Fruit fly (Drosophila melanogaster) whole organism, embryonic: Measurements from ENCODE around the gene Sc2.

Experiments
- Asciz ChIP-seq: fragments of 200-800 bp; sonication (Bioruptor generic); optimal IDR thresholded peaks from 2 replicates; lab custom pipeline; 2017; ENCODE audit warnings: missing biosample characterization, mild to moderate bottlenecking, missing genetic modification characterization, missing genetic modification reagents
- Awh ChIP-seq: fragments of 200-800 bp; sonication (Bioruptor generic); IDR thresholded peaks from 2 replicates; pipeline ENCODE4, ENCODE4 v1.3.6; 2022; ENCODE audit warnings: missing biosample characterization, missing genetic modification characterization
- CG10543 ChIP-seq: fragments of 200-800 bp; sonication (Bioruptor generic); optimal IDR thresholded peaks from 3 replicates; lab custom pipeline; 2017; ENCODE audit warnings: missing biosample characterization, mild to moderate bottlenecking, missing genetic modification characterization, moderate library complexity
- CG14014 ChIP-seq: fragments of 200-800 bp; sonication (Bioruptor generic); IDR thresholded peaks from 2 replicates; pipeline ENCODE4 v1.3.6; 2022; ENCODE audit warnings: missing biosample characterization, missing genetic modification characterization
- CG14050 ChIP-seq: fragments of 200-800 bp; sonication (Bioruptor generic); IDR thresholded peaks from 3 replicates; pipeline ENCODE4 v1.3.6; 2022; ENCODE audit warnings: missing biosample characterization, missing genetic modification characterization
- CG16815 ChIP-seq: fragments of 200-800 bp; sonication (Bioruptor generic); optimal IDR thresholded peaks from 3 replicates; lab custom pipeline; 2017; ENCODE audit warnings: missing biosample characterization, mild to moderate bottlenecking, missing genetic modification characterization
- CG17829 ChIP-seq: fragments of 200-800 bp; optimal IDR thresholded peaks from 2 replicates; lab custom pipeline; 2019; ENCODE audit warnings: missing biosample characterization, mild to moderate bottlenecking, missing genetic modification characterization, moderate library complexity
- CG18599 ChIP-seq: fragments of 200-800 bp; sonication (Bioruptor generic); optimal IDR thresholded peaks from 3 replicates; lab custom pipeline; 2017; ENCODE audit warnings: missing biosample characterization, missing genetic modification characterization, mild to moderate bottlenecking, moderate library complexity, missing genetic modification reagents
- CG2199 ChIP-seq: fragments of 200-800 bp; sonication (Bioruptor generic); IDR thresholded peaks from 3 replicates; pipeline ENCODE4 v1.3.6; 2022; ENCODE audit warnings: missing biosample characterization, missing genetic modification characterization
- CG3163 ChIP-seq: fragments of 200-800 bp; sonication (Bioruptor generic); optimal IDR thresholded peaks from 3 replicates; lab custom pipeline; 2016; ENCODE audit warnings: missing biosample characterization, missing genetic modification characterization
- CG33557 ChIP-seq: fragments of 200-800 bp; sonication (Bioruptor generic); optimal IDR thresholded peaks from 2 replicates; lab custom pipeline; 2019; ENCODE audit warnings: missing biosample characterization, mild to moderate bottlenecking, missing genetic modification characterization, moderate library complexity
- CG4617 ChIP-seq: fragments of 200-800 bp; sonication (Bioruptor generic); optimal IDR thresholded peaks from 3 replicates; lab custom pipeline; 2016; ENCODE audit warnings: missing biosample characterization, missing genetic modification characterization, borderline replicate concordance
- CG6254 ChIP-seq: fragments of 200-800 bp; sonication (Bioruptor generic); optimal IDR thresholded peaks from 3 replicates; lab custom pipeline; 2017; ENCODE audit warnings: mild to moderate bottlenecking, missing biosample characterization, missing genetic modification reagents, missing genetic modification characterization
- CG6683 ChIP-seq: fragments of 200-800 bp; sonication (Bioruptor generic); optimal IDR thresholded peaks from 2 replicates; lab custom pipeline; 2017; ENCODE audit warnings: missing biosample characterization, mild to moderate bottlenecking, missing genetic modification characterization, missing genetic modification reagents
- CG6689 ChIP-seq: fragments of 200-800 bp; sonication (Bioruptor generic); IDR thresholded peaks from 2 replicates; pipeline ENCODE4 v1.3.6; 2022; ENCODE audit warnings: missing biosample characterization, missing genetic modification characterization
- CG6791 ChIP-seq: fragments of 200-800 bp; sonication (Bioruptor generic); IDR thresholded peaks from 3 replicates; pipeline ENCODE4 v1.3.6; 2022; ENCODE audit warnings: missing biosample characterization, missing genetic modification characterization; ENCODE audit not compliant: partially characterized antibody
- CG9609 ChIP-seq: fragments of 200-800 bp; sonication (Bioruptor generic); optimal IDR thresholded peaks from 3 replicates; lab custom pipeline; 2016; ENCODE audit warnings: missing biosample characterization, missing genetic modification characterization
- Chrac-16 ChIP-seq: fragments of 200-800 bp; sonication (Bioruptor generic); optimal IDR thresholded peaks from 3 replicates; lab custom pipeline; 2016; ENCODE audit warnings: missing biosample characterization, missing genetic modification characterization
- Dp ChIP-seq: fragments of 200-800 bp; sonication (Bioruptor generic); optimal IDR thresholded peaks from 2 replicates; lab custom pipeline; 2018; ENCODE audit warnings: missing biosample characterization, mild to moderate bottlenecking, missing genetic modification characterization, moderate library complexity
- HLH3B ChIP-seq: fragments of 200-800 bp; sonication (Bioruptor generic); IDR thresholded peaks from 2 replicates; pipeline ENCODE4 v1.3.6; 2022; ENCODE audit warnings: missing biosample characterization, missing genetic modification characterization
- HmgD ChIP-seq: fragments of 200-800 bp; sonication (Bioruptor generic); optimal IDR thresholded peaks from 3 replicates; lab custom pipeline; 2016; ENCODE audit warnings: missing biosample characterization, missing genetic modification characterization
- HmgZ ChIP-seq: fragments of 200-800 bp; sonication (Bioruptor generic); optimal IDR thresholded peaks from 2 replicates; lab custom pipeline; 2018; ENCODE audit warnings: missing biosample characterization, mild to moderate bottlenecking, missing genetic modification characterization
- Lim3 ChIP-seq: fragments of 200-800 bp; sonication (Bioruptor generic); IDR thresholded peaks from 2 replicates; pipeline ENCODE4 v1.3.6; 2022; ENCODE audit warnings: missing biosample characterization, missing genetic modification characterization
- Mrtf ChIP-seq: fragments of 200-800 bp; sonication (Bioruptor generic); IDR thresholded peaks from 3 replicates; pipeline ENCODE4 v1.3.6; 2022; ENCODE audit warnings: missing biosample characterization, missing genetic modification characterization
- NFAT ChIP-seq: fragments of 200-800 bp; sonication (Bioruptor generic); IDR thresholded peaks from 2 replicates; pipeline ENCODE4 v1.3.6; 2022; ENCODE audit warnings: missing biosample characterization, missing genetic modification characterization
- Neu2 ChIP-seq: fragments of 200-800 bp; sonication (Bioruptor generic); optimal IDR thresholded peaks from 3 replicates; lab custom pipeline; 2016; ENCODE audit warnings: missing biosample characterization, missing genetic modification characterization, borderline replicate concordance
- NfI ChIP-seq: fragments of 200-800 bp; sonication (Bioruptor generic); optimal IDR thresholded peaks from 3 replicates; lab custom pipeline; 2018; ENCODE audit warnings: missing biosample characterization, mild to moderate bottlenecking, missing genetic modification characterization, moderate library complexity
- Optix ChIP-seq: fragments of 200-800 bp; sonication (Bioruptor generic); IDR thresholded peaks from 3 replicates; pipeline ENCODE4 v1.3.6; 2022; ENCODE audit warnings: missing biosample characterization, missing genetic modification characterization
- Ptx1 ChIP-seq: fragments of 200-800 bp; sonication (Bioruptor generic); IDR thresholded peaks from 2 replicates; pipeline ENCODE4 v1.3.6; 2022; ENCODE audit warnings: missing biosample characterization, missing genetic modification characterization
- Rfx ChIP-seq: fragments of 200-800 bp; sonication (Bioruptor generic); IDR thresholded peaks from 2 replicates; pipeline ENCODE4 v1.3.6; 2022; ENCODE audit warnings: missing biosample characterization, missing genetic modification characterization
- Vsx1 ChIP-seq: fragments of 200-800 bp; sonication (Bioruptor generic); optimal IDR thresholded peaks from 2 replicates; lab custom pipeline; 2017; ENCODE audit warnings: missing biosample characterization, mild to moderate bottlenecking, missing genetic modification characterization, missing genetic modification reagents
- ap ChIP-seq: fragments of 200-800 bp; sonication (Bioruptor generic); IDR thresholded peaks from 2 replicates; pipeline ENCODE4 v1.3.6; 2022; ENCODE audit warnings: missing biosample characterization, missing genetic modification characterization
- bsh ChIP-seq, 2 experiments: fragments of 200-800 bp; sonication (Bioruptor generic); optimal IDR thresholded peaks; 2 replicates each; lab custom pipeline; 2017 to 2018; ENCODE audit warnings: mild to moderate bottlenecking in 2 of 2, missing biosample characterization in 2 of 2, missing genetic modification characterization in 2 of 2, moderate library complexity in 1 of 2
- caup ChIP-seq: fragments of 200-800 bp; sonication (Bioruptor generic); optimal IDR thresholded peaks from 3 replicates; lab custom pipeline; 2017; ENCODE audit warnings: missing biosample characterization, mild to moderate bottlenecking, missing genetic modification characterization, moderate library complexity; ENCODE audit not compliant: severe bottlenecking
- chif ChIP-seq, 2 experiments: fragments of 200-800 bp; sonication (Bioruptor generic); optimal IDR thresholded peaks; 3 replicates each; lab custom pipeline; 2016; ENCODE audit warnings: missing biosample characterization in 2 of 2, missing genetic modification characterization in 2 of 2
- ci ChIP-seq: fragments of 200-800 bp; sonication (Bioruptor generic); IDR thresholded peaks from 3 replicates; pipeline ENCODE4 v1.3.6; 2022; ENCODE audit warnings: missing biosample characterization, missing genetic modification characterization
- croc ChIP-seq: fragments of 200-800 bp; sonication (Bioruptor generic); conservative IDR thresholded peaks from 3 replicates; pipeline ENCODE4 v1.3.6; 2022; ENCODE audit warnings: missing biosample characterization, missing genetic modification characterization
- dati ChIP-seq: fragments of 200-800 bp; sonication (Bioruptor generic); IDR thresholded peaks from 2 replicates; pipeline ENCODE4 v1.3.6; 2022; ENCODE audit warnings: missing biosample characterization, missing genetic modification characterization
- dmrt11E ChIP-seq: fragments of 200-800 bp; sonication (Bioruptor generic); optimal IDR thresholded peaks from 3 replicates; lab custom pipeline; 2018; ENCODE audit warnings: missing biosample characterization, mild to moderate bottlenecking, missing genetic modification characterization, moderate library complexity
- dysf ChIP-seq: fragments of 200-800 bp; sonication (Bioruptor generic); IDR thresholded peaks from 3 replicates; pipeline ENCODE4 v1.3.6; 2022; ENCODE audit warnings: missing biosample characterization, missing genetic modification characterization
- fu2 ChIP-seq: fragments of 200-800 bp; sonication (Bioruptor generic); optimal IDR thresholded peaks from 2 replicates; lab custom pipeline; 2016; ENCODE audit warnings: missing biosample characterization, missing genetic modification characterization
- jigr1 ChIP-seq: fragments of 200-800 bp; sonication (Bioruptor generic); IDR thresholded peaks from 3 replicates; pipeline ENCODE4 v1.3.6; 2022; ENCODE audit warnings: missing biosample characterization, missing genetic modification characterization
- klu ChIP-seq: fragments of 200-800 bp; sonication (Bioruptor generic); IDR thresholded peaks from 2 replicates; pipeline ENCODE4 v1.3.6; 2022; ENCODE audit warnings: missing biosample characterization, missing genetic modification characterization
- nom ChIP-seq: fragments of 200-800 bp; sonication (Bioruptor generic); optimal IDR thresholded peaks from 2 replicates; lab custom pipeline; 2017; ENCODE audit warnings: missing biosample characterization, missing genetic modification characterization, mild to moderate bottlenecking, moderate library complexity, missing genetic modification reagents
- org-1 ChIP-seq: fragments of 200-800 bp; sonication (Bioruptor generic); optimal IDR thresholded peaks from 2 replicates; lab custom pipeline; 2017; ENCODE audit warnings: missing biosample characterization, missing genetic modification characterization
- prd ChIP-seq, 3 experiments: fragments of >200 bp in 2 of 3; fragments of 200-800 bp in 1 of 3; sonication (Bioruptor generic) in 1 of 3; optimal IDR thresholded peaks in 2 of 3; IDR thresholded peaks in 1 of 3; 2 replicates in 2 of 3; 3 replicates in 1 of 3; pipeline versions ENCODE4 v1.3.6 to Lab custom; 2017 to 2022; ENCODE audit warnings: missing biosample characterization in 1 of 3, missing genetic modification characterization in 1 of 3
- psq ChIP-seq: fragments of 200-800 bp; sonication (Bioruptor generic); optimal IDR thresholded peaks from 2 replicates; lab custom pipeline; 2017; ENCODE audit warnings: missing biosample characterization, missing genetic modification characterization
- sima ChIP-seq: fragments of 200-800 bp; sonication (Bioruptor generic); optimal IDR thresholded peaks from 2 replicates; lab custom pipeline; 2016; ENCODE audit warnings: missing biosample characterization, missing genetic modification characterization
- toy ChIP-seq: fragments of 200-800 bp; sonication (Bioruptor generic); IDR thresholded peaks from 2 replicates; pipeline ENCODE4 v1.3.6; 2022; ENCODE audit warnings: missing biosample characterization, missing genetic modification characterization
- tx ChIP-seq: fragments of 200-800 bp; sonication (Bioruptor generic); optimal IDR thresholded peaks from 2 replicates; lab custom pipeline; 2016; ENCODE audit warnings: missing biosample characterization, missing genetic modification characterization

Gene Sc2

DNA sequence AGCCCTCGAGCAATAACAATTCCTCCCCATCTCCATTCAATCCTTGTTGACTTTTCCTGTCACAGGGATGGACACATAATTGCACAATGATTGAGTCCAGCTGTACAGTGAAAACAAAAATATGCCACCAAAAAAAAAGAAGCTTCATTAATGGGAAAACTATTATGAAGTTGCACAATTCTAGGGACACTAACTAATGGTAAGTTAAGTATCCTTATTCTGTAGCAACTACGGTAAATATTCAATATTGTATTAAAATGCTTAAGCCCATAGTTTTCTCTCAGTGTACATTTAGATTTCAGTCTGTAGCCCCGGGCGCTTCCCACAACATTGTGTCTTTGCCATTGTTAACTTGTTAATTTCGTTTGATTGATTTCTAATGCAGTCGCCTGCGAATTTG, 28.3 kb upstream of the Sc2 start (continued):
- TF ChIP-seq Neu2 (GFP tag; lab: Kevin White, UChicago) (no peak), Mrtf (no peak), fu2 (GFP tag; lab: Kevin White, UChicago) (no peak), CG10543 (GFP tag; lab: Kevin White, UChicago) (no peak), croc (GFP tag; lab: Robert Waterston, UW) (no peak), CG17829 (tag; lab: Kevin White, UChicago) (peak; percentile 69), CG16815 (peak; percentile 33), CG4617 (no peak), Asciz (GFP tag; lab: Kevin White, UChicago) (no peak), tx (GFP tag; lab: Kevin White, UChicago) (no peak), Optix (GFP tag; lab: Robert Waterston, UW) (no peak), CG6254 (no peak), ap (no peak), nom (GFP tag; lab: Kevin White, UChicago) (no peak), Vsx1 (GFP tag; lab: Kevin White, UChicago) (no peak), CG2199 (GFP tag; lab: Robert Waterston, UW) (no peak), HmgD (no peak), org-1 (no peak), CG18599 (GFP tag; lab: Kevin White, UChicago) (no peak), Dp (GFP tag; lab: Kevin White, UChicago) (no peak), CG6791 (no peak), CG14014 (no peak), NFAT (GFP tag; lab: Robert Waterston, UW) (no peak), chif (GFP tag; optimal IDR thresholded peaks at IDR 0.05; lab: Kevin White, UChicago) (peak; percentile 15 to 76), CG33557 (GFP tag; lab: Kevin White, UChicago) (peak; percentile 53), prd (optimal IDR thresholded peaks at IDR 0.05; lab: Kevin White, UChicago) (no peak), prd (GFP tag; IDR thresholded peaks at IDR 0.05; lab: Robert Waterston, UW) (peak; percentile 70; the same call in 2 of the 3 replicates), psq (GFP tag; lab: Kevin White, UChicago) (no peak), HmgZ (tag; lab: Kevin White, UChicago) (no peak), HLH3B (GFP tag; lab: Robert Waterston, UW) (peak; percentile 30; the same call in 1 of the 2 replicates), dati (no peak), CG6689 (GFP tag; lab: Robert Waterston, UW) (0 out of 2 replicates have a peak, but pooled peaks have one; percentile 12), bsh (GFP tag; optimal IDR thresholded peaks at IDR 0.05; lab: Kevin White, UChicago) (peak in 1 of 2 experiments; percentile 75), dysf (GFP tag; lab: Robert Waterston, UW) (no peak), klu (GFP tag; lab: Robert Waterston, UW) (no peak), Ptx1 (GFP tag; lab: Robert Waterston, UW) (peak; percentile 29; the same call in 1 of the 2 replicates), CG3163 (GFP tag; lab: Kevin White, UChicago) (no peak), ci (GFP tag; lab: Robert Waterston, UW) (0 out of 3 replicates have a peak, but pooled peaks have one; percentile 51), toy (GFP tag; lab: Robert Waterston, UW) (no peak), CG14050 (GFP tag; lab: Robert Waterston, UW) (no peak), CG6683 (GFP tag; lab: Kevin White, UChicago) (no peak), dmrt11E (tag; lab: Kevin White, UChicago) (peak; percentile 84), Chrac-16 (GFP tag; lab: Kevin White, UChicago) (peak; percentile 55), caup (GFP tag; lab: Kevin White, UChicago) (no peak), sima (peak; percentile 32), Rfx (no peak), Awh (GFP tag; lab: Robert Waterston, UW) (peak; percentile 51; the same call in 1 of the 2 replicates), NfI (GFP tag; lab: Kevin White, UChicago) (no peak), Lim3 (GFP tag; lab: Robert Waterston, UW) (no peak), jigr1 (GFP tag; lab: Robert Waterston, UW) (no peak), CG9609 (GFP tag; lab: Kevin White, UChicago) (peak; percentile 14)
